Worm (Caenorhabditis elegans): Measurements from ENCODE around the gene F46G10.1.

F46G10.1 gene

DNA sequence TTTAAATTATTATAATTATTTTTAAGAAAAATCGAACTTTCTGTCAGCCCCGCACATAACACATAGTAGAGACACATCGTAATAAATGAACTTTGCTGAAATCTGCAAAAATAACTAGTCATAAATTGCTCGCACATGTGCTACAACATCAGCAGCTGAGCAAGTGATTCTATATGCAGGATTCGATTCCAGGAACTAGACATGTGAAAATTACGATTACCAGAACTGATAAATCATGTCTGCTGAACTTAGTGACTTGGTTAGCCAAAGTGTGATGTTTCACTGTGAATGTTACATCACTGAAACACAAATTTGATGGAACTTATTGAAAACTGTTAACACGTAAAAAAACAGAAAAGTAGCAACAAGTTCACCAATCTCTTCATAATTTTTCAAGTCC, 35.7 kb upstream of the F46G10.1 start:
- TF ChIP-seq pros-1 (tag; optimal IDR thresholded peaks at IDR 0.05) (no peak), pqm-1 (tag; optimal IDR thresholded peaks at IDR 0.05) (no peak), ets-4 (tag; optimal IDR thresholded peaks at IDR 0.05) (no peak), Y22D7AL.16 (tag; optimal IDR thresholded peaks at IDR 0.05) (no peak), hlh-30 (tag; optimal IDR thresholded peaks at IDR 0.05; ENCODE audit: insufficient read depth) (no peak), sox-2 (GFP tag; IDR thresholded peaks at IDR 0.05) (no peak), ama-1 (optimal IDR thresholded peaks at IDR 0.05) (no peak), T23F11.4 (GFP tag; optimal IDR thresholded peaks at IDR 0.05) (no peak), sox-4 (tag; optimal IDR thresholded peaks at IDR 0.05) (no peak), ceh-34 (tag; optimal IDR thresholded peaks at IDR 0.05) (no peak), ref-2 (tag; optimal IDR thresholded peaks at IDR 0.05) (no peak), nfya-1 (tag; optimal IDR thresholded peaks at IDR 0.05) (no peak)

DNA sequence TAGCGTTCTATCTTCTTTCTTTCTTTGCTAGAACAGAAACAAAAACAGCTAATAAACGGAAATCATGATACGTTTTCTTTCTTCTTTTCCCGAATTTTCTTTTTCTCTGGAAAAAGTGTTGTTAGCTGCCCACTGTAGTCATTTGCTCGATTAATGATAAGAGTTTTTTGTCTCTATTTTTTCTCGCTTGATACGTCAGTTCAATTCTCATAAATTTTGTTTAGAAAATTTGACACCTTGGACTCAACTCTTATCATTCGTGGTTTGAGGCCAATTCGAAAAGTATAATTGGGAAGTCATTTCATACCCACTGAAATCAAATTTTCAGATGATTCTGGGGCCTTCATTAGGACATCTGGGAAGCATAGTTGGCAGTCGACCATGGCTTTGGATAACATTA, 30.3 kb upstream of the F46G10.1 start:
- TF ChIP-seq ceh-2 (tag; optimal IDR thresholded peaks at IDR 0.05): no peak
- no peak for TF ChIP-seq ceh-9 (tag; optimal IDR thresholded peaks at IDR 0.05)
- TF ChIP-seq Y22D7AL.16 (tag; optimal IDR thresholded peaks at IDR 0.05): no peak
- no peak for TF ChIP-seq ceh-18 (tag; optimal IDR thresholded peaks at IDR 0.05)
- no peak for TF ChIP-seq hlh-8 (tag; optimal IDR thresholded peaks at IDR 0.05)
- no peak for TF ChIP-seq mec-3 (tag; optimal IDR thresholded peaks at IDR 0.05; ENCODE audit: borderline replicate concordance)
- no peak for TF ChIP-seq lin-11 (tag; optimal IDR thresholded peaks at IDR 0.05)
- no peak for TF ChIP-seq ceh-6 (GFP tag; optimal IDR thresholded peaks at IDR 0.05)
- no peak for TF ChIP-seq unc-55 (GFP tag; optimal IDR thresholded peaks at IDR 0.05)
- no peak for TF ChIP-seq hlh-6 (tag; optimal IDR thresholded peaks at IDR 0.05)
- no peak for TF ChIP-seq K02D7.2 (tag; optimal IDR thresholded peaks at IDR 0.05)
- TF ChIP-seq sox-2 (GFP tag; IDR thresholded peaks at IDR 0.05): no peak
- TF ChIP-seq hlh-30 (tag; optimal IDR thresholded peaks at IDR 0.05; ENCODE audit: insufficient read depth): no peak
- TF ChIP-seq unc-3 (GFP tag; conservative IDR thresholded peaks at IDR 0.05): no peak
- TF ChIP-seq unc-3 (tag; optimal IDR thresholded peaks at IDR 0.05): no peak
- no peak for TF ChIP-seq syd-9 (tag; optimal IDR thresholded peaks at IDR 0.05)
- TF ChIP-seq ceh-24 (tag; optimal IDR thresholded peaks at IDR 0.05): no peak
- TF ChIP-seq T23F11.4 (GFP tag; optimal IDR thresholded peaks at IDR 0.05): no peak
- no peak for TF ChIP-seq ama-1 (optimal IDR thresholded peaks at IDR 0.05)
- TF ChIP-seq gmeb-2 (tag; optimal IDR thresholded peaks at IDR 0.05): no peak

DNA sequence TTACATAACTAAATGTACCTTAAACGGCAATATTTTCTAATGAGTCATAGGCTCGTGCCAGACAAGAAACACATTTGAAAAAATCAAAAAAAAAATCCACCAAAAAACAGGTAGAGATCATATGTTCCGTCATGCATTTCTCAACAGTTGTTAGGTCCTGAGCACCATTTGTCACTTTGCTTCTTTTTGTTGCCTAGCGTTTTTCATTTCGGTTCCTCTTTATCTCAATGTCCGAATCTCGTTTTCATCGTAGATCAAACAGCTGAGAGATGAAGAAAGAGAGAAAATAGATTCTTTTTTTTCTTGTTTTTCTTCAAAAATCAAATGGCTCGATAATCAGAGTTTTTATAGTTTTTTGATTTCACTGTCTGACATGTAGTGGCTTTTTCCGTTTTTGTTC, 29.4 kb upstream of the F46G10.1 start:
- peak; percentile 42 for TF ChIP-seq ceh-18 (tag; optimal IDR thresholded peaks at IDR 0.05)
- TF ChIP-seq ceh-6 (GFP tag; optimal IDR thresholded peaks at IDR 0.05): no peak

DNA sequence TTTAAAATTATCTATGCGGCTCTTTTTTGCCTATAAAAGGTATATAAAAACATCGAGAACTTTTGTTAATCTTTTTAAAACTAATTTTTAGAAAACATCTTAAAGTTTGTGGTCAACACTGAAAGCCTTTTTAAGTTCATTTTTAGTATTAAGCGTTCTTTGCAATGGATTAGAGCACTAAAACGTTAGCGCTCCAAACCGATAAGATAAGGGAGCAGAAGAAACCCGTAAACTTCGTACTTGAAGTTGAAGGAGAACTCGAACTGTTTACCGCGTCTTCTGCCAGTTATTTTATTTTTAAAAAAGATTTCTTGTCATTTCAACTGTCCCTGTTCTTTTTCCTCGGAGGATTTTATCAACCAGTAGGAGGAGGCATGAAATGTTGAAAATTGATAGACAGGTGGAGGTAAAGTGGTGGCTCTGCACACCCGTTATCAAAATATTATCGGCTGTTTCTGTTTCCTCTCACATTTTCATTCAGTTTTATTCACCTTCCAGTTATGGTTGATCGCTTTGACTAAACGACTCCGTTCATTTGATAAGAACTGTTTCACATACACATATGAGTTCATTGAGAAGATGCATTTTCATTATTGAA, 27.6 kb upstream of the F46G10.1 start:
- TF ChIP-seq ref-2 (tag; optimal IDR thresholded peaks at IDR 0.05) (no peak), ceh-18 (tag; optimal IDR thresholded peaks at IDR 0.05) (no peak), nhr-232 (tag; optimal IDR thresholded peaks at IDR 0.05) (no peak), pax-1 (tag; optimal IDR thresholded peaks at IDR 0.05) (no peak), lim-6 (tag; optimal IDR thresholded peaks at IDR 0.05) (no peak), ceh-45 (GFP tag; IDR thresholded peaks at IDR 0.05) (no peak), pag-3 (tag; optimal IDR thresholded peaks at IDR 0.05; ENCODE audit: borderline replicate concordance) (no peak), ceh-30 (tag; optimal IDR thresholded peaks at IDR 0.05) (no peak), ceh-2 (tag; optimal IDR thresholded peaks at IDR 0.05) (no peak), madf-2 (tag; optimal IDR thresholded peaks at IDR 0.05) (no peak), fkh-6 (tag; optimal IDR thresholded peaks at IDR 0.05) (no peak), hlh-15 (tag; optimal IDR thresholded peaks at IDR 0.05) (no peak), lin-11 (tag; optimal IDR thresholded peaks at IDR 0.05) (no peak), unc-55 (GFP tag; optimal IDR thresholded peaks at IDR 0.05) (no peak), Y22D7AL.16 (tag; optimal IDR thresholded peaks at IDR 0.05) (no peak), nfya-1 (tag; optimal IDR thresholded peaks at IDR 0.05) (no peak), rnt-1 (tag; optimal IDR thresholded peaks at IDR 0.05) (no peak), ceh-19 (GFP tag; optimal IDR thresholded peaks at IDR 0.05) (no peak), dve-1 (tag; optimal IDR thresholded peaks at IDR 0.05) (no peak), sdc-2 (tag; optimal IDR thresholded peaks at IDR 0.05) (no peak)
